Fruit fly (Drosophila melanogaster) whole organism, prepupa: ENCODE results near the gene CG33995.

Source experiments
- Blimp-1 ChIP-seq: fragments of 200-800 bp; sonication (Bioruptor generic); optimal IDR thresholded peaks from 3 replicates; lab custom pipeline; 2017; ENCODE audit warnings: missing biosample characterization, missing genetic modification characterization, mild to moderate bottlenecking, moderate library complexity, missing genetic modification reagents
- CG10631 ChIP-seq: fragments of 200-800 bp; sonication (Bioruptor generic); optimal IDR thresholded peaks from 2 replicates; lab custom pipeline; 2016; ENCODE audit warnings: missing biosample characterization, missing genetic modification characterization
- CG11294 ChIP-seq: fragments of 200-800 bp; sonication (Bioruptor generic); IDR thresholded peaks from 2 replicates; pipeline ENCODE4 v1.3.6; 2022; ENCODE audit warnings: missing biosample characterization, missing genetic modification characterization
- CG11902 ChIP-seq: fragments of 200-800 bp; sonication (Bioruptor generic); optimal IDR thresholded peaks from 3 replicates; lab custom pipeline; 2016; ENCODE audit warnings: missing biosample characterization, missing genetic modification characterization
- CG15336 ChIP-seq: fragments of 200-800 bp; sonication (Bioruptor generic); IDR thresholded peaks from 2 replicates; pipeline ENCODE4 v1.3.6; 2022; ENCODE audit warnings: missing biosample characterization, missing genetic modification characterization
- CG3032 ChIP-seq: fragments of 200-800 bp; optimal IDR thresholded peaks from 2 replicates; lab custom pipeline; 2019; ENCODE audit warnings: missing biosample characterization, mild to moderate bottlenecking, missing genetic modification characterization, moderate library complexity
- CG32006 ChIP-seq: fragments of 200-800 bp; sonication (Bioruptor generic); optimal IDR thresholded peaks from 3 replicates; lab custom pipeline; 2017; ENCODE audit warnings: missing biosample characterization, mild to moderate bottlenecking, missing genetic modification characterization
- CG4318 ChIP-seq: fragments of 200-800 bp; sonication (Bioruptor generic); optimal IDR thresholded peaks from 3 replicates; lab custom pipeline; 2017; ENCODE audit warnings: missing biosample characterization, mild to moderate bottlenecking, missing genetic modification characterization
- CG6163 ChIP-seq: fragments of 200-800 bp; sonication (Bioruptor generic); IDR thresholded peaks from 3 replicates; pipeline ENCODE4 v1.3.6; 2022; ENCODE audit warnings: missing biosample characterization, missing genetic modification characterization
- CG6792 ChIP-seq: fragments of 200-800 bp; sonication (Bioruptor generic); optimal IDR thresholded peaks from 3 replicates; lab custom pipeline; 2016; ENCODE audit warnings: missing biosample characterization, missing genetic modification characterization
- CG6808 ChIP-seq: fragments of 200-800 bp; sonication (Bioruptor generic); optimal IDR thresholded peaks from 3 replicates; lab custom pipeline; 2017; ENCODE audit warnings: missing biosample characterization, missing genetic modification characterization, mild to moderate bottlenecking, moderate library complexity, missing genetic modification reagents
- CG6854 ChIP-seq: fragments of 200-800 bp; sonication (Bioruptor generic); optimal IDR thresholded peaks from 2 replicates; lab custom pipeline; 2017; ENCODE audit warnings: missing biosample characterization, mild to moderate bottlenecking, missing genetic modification characterization
- CG7368 ChIP-seq: fragments of 200-800 bp; sonication (Bioruptor generic); optimal IDR thresholded peaks from 3 replicates; lab custom pipeline; 2016; ENCODE audit warnings: missing biosample characterization, missing genetic modification characterization
- CG8119 ChIP-seq: fragments of 200-800 bp; sonication (Bioruptor generic); IDR thresholded peaks from 3 replicates; pipeline ENCODE4 v1.3.6; 2022; ENCODE audit warnings: missing biosample characterization, missing genetic modification characterization
- CG8632 ChIP-seq: fragments of 200-800 bp; sonication (Bioruptor generic); optimal IDR thresholded peaks from 3 replicates; lab custom pipeline; 2016; ENCODE audit warnings: missing biosample characterization, missing genetic modification characterization
- Eip78C ChIP-seq: fragments of 200-800 bp; sonication (Bioruptor generic); peaks from one replicate; lab custom pipeline; 2016; ENCODE audit warnings: missing biosample characterization, missing genetic modification characterization
- Ets96B ChIP-seq: fragments of 200-800 bp; optimal IDR thresholded peaks from 2 replicates; lab custom pipeline; 2019; ENCODE audit warnings: missing biosample characterization, mild to moderate bottlenecking, missing genetic modification characterization, moderate library complexity
- Gug ChIP-seq: fragments of 200-800 bp; sonication (Bioruptor generic); IDR thresholded peaks from 2 replicates; pipeline ENCODE4 v1.3.6; 2022; ENCODE audit warnings: missing biosample characterization, missing genetic modification characterization
- Hr39 ChIP-seq: fragments of 200-800 bp; sonication (Bioruptor generic); optimal IDR thresholded peaks from 2 replicates; lab custom pipeline; 2016; ENCODE audit warnings: missing biosample characterization, missing genetic modification characterization
- Hr4 ChIP-seq: fragments of 200-800 bp; sonication (Bioruptor generic); optimal IDR thresholded peaks from 3 replicates; lab custom pipeline; 2016; ENCODE audit warnings: missing biosample characterization, missing genetic modification characterization
- Lpt ChIP-seq: fragments of 200-800 bp; sonication (Bioruptor generic); optimal IDR thresholded peaks from 3 replicates; lab custom pipeline; 2016; ENCODE audit warnings: missing biosample characterization, missing genetic modification characterization
- Met ChIP-seq: fragments of 200-800 bp; sonication (Bioruptor generic); optimal IDR thresholded peaks from 3 replicates; lab custom pipeline; 2016; ENCODE audit warnings: missing biosample characterization, missing genetic modification characterization
- OdsH ChIP-seq: fragments of 200-800 bp; sonication (Bioruptor generic); optimal IDR thresholded peaks from 3 replicates; lab custom pipeline; 2016; ENCODE audit warnings: missing biosample characterization, missing genetic modification characterization
- Sox102F ChIP-seq: fragments of 200-800 bp; sonication (Bioruptor generic); optimal IDR thresholded peaks from 2 replicates; lab custom pipeline; 2016; ENCODE audit warnings: missing biosample characterization, mild to moderate bottlenecking, missing genetic modification characterization
- Sox14 ChIP-seq: fragments of 200-800 bp; sonication (Bioruptor generic); optimal IDR thresholded peaks from 3 replicates; lab custom pipeline; 2016; ENCODE audit warnings: missing biosample characterization, missing genetic modification characterization
- achi ChIP-seq: fragments of 200-800 bp; sonication (Bioruptor generic); optimal IDR thresholded peaks from 3 replicates; lab custom pipeline; 2016; ENCODE audit warnings: missing biosample characterization, missing genetic modification characterization
- acj6 ChIP-seq: fragments of 200-800 bp; sonication (Bioruptor generic); optimal IDR thresholded peaks from 3 replicates; lab custom pipeline; 2016; ENCODE audit warnings: missing biosample characterization, missing genetic modification characterization
- dac ChIP-seq: fragments of 200-800 bp; sonication (Bioruptor generic); optimal IDR thresholded peaks from 2 replicates; lab custom pipeline; 2017; ENCODE audit warnings: missing biosample characterization, mild to moderate bottlenecking, missing genetic modification characterization
- dsx ChIP-seq: fragments of 200-800 bp; optimal IDR thresholded peaks from 3 replicates; lab custom pipeline; 2019; ENCODE audit warnings: missing biosample characterization, mild to moderate bottlenecking, missing genetic modification characterization, moderate library complexity; ENCODE audit not compliant: poor library complexity, severe bottlenecking
- eg ChIP-seq: fragments of 200-800 bp; sonication (Bioruptor generic); IDR thresholded peaks from 3 replicates; pipeline ENCODE4 v1.3.6; 2022; ENCODE audit warnings: missing biosample characterization, missing genetic modification characterization
- esn ChIP-seq: fragments of 200-800 bp; sonication (Bioruptor generic); optimal IDR thresholded peaks from 2 replicates; lab custom pipeline; 2016; ENCODE audit warnings: missing biosample characterization, mild to moderate bottlenecking, missing genetic modification characterization, moderate library complexity
- fd59A ChIP-seq: fragments of 200-800 bp; sonication (Bioruptor generic); optimal IDR thresholded peaks from 2 replicates; lab custom pipeline; 2017; ENCODE audit warnings: missing biosample characterization, mild to moderate bottlenecking, missing genetic modification characterization, missing genetic modification reagents
- fd85E ChIP-seq: fragments of 200-800 bp; sonication (Bioruptor generic); optimal IDR thresholded peaks from 3 replicates; lab custom pipeline; 2016; ENCODE audit warnings: missing biosample characterization, missing genetic modification characterization
- fkh ChIP-seq: fragments of 200-800 bp; sonication (Bioruptor generic); optimal IDR thresholded peaks from 3 replicates; lab custom pipeline; 2017; ENCODE audit warnings: missing biosample characterization, mild to moderate bottlenecking, missing genetic modification characterization, moderate library complexity
- lz ChIP-seq: fragments of 200-800 bp; sonication (Bioruptor generic); optimal IDR thresholded peaks from 3 replicates; lab custom pipeline; 2016; ENCODE audit warnings: missing biosample characterization, missing genetic modification characterization
- net ChIP-seq: fragments of 200-800 bp; sonication (Bioruptor generic); optimal IDR thresholded peaks from 3 replicates; lab custom pipeline; 2016; ENCODE audit warnings: missing biosample characterization, missing genetic modification characterization
- pdm3 ChIP-seq: fragments of 200-800 bp; sonication (Bioruptor generic); optimal IDR thresholded peaks from 3 replicates; lab custom pipeline; 2016; ENCODE audit warnings: missing biosample characterization, missing genetic modification characterization
- salr ChIP-seq, 2 experiments: fragments of 200-800 bp; sonication (Bioruptor generic); optimal IDR thresholded peaks; 3 replicates each; lab custom pipeline; 2016 to 2018; ENCODE audit warnings: missing biosample characterization in 2 of 2, missing genetic modification characterization in 2 of 2, mild to moderate bottlenecking in 1 of 2
- ss ChIP-seq, 2 experiments: fragments of 200-800 bp; sonication (Bioruptor generic); optimal IDR thresholded peaks; 2 replicates in 1 of 2; 3 replicates in 1 of 2; lab custom pipeline; 2017 to 2018; ENCODE audit warnings: mild to moderate bottlenecking in 2 of 2, missing biosample characterization in 2 of 2, missing genetic modification characterization in 2 of 2, moderate library complexity in 1 of 2
- svp ChIP-seq: fragments of 200-800 bp; sonication (Bioruptor generic); peaks from one replicate; lab custom pipeline; 2016; ENCODE audit warnings: missing biosample characterization, missing genetic modification characterization
- topi ChIP-seq: fragments of 200-800 bp; sonication (Bioruptor generic); optimal IDR thresholded peaks from 3 replicates; lab custom pipeline; 2016; ENCODE audit warnings: missing biosample characterization, missing genetic modification characterization
- vri ChIP-seq: fragments of 200-800 bp; sonication (Bioruptor generic); optimal IDR thresholded peaks from 3 replicates; lab custom pipeline; 2016; ENCODE audit warnings: missing biosample characterization, mild to moderate bottlenecking, missing genetic modification characterization

Gene CG33995

dm6 chr2L:5036120-5036519, 7.0 kb upstream of the CG33995 start:
- TF ChIP-seq esn (GFP tag; lab: Kevin White, UChicago) (no peak), CG6792 (GFP tag; lab: Kevin White, UChicago) (no peak), CG11902 (GFP tag; lab: Kevin White, UChicago) (no peak), fkh (GFP tag; lab: Kevin White, UChicago) (no peak), ss (GFP tag; optimal IDR thresholded peaks at IDR 0.05; lab: Kevin White, UChicago) (no peak), lz (no peak), CG11294 (GFP tag; lab: Robert Waterston, UW) (no peak)

dm6 chr2L:5037402-5037860, 5.6 kb upstream of the CG33995 start, which contains the start of the genes CG14042 and SP555:
TSS of gene CG14042 (plus strand) at chr2L:5037709.
TSS of gene SP555 (plus strand) at chr2L:5037709.
- TF ChIP-seq esn (GFP tag; lab: Kevin White, UChicago) (no peak), CG7368 (peak; percentile 63), ss (GFP tag; optimal IDR thresholded peaks at IDR 0.05; lab: Kevin White, UChicago) (peak; percentile 15 to 19)
- TF ChIP-seq, all 60 proteins: peak for 2

DNA sequence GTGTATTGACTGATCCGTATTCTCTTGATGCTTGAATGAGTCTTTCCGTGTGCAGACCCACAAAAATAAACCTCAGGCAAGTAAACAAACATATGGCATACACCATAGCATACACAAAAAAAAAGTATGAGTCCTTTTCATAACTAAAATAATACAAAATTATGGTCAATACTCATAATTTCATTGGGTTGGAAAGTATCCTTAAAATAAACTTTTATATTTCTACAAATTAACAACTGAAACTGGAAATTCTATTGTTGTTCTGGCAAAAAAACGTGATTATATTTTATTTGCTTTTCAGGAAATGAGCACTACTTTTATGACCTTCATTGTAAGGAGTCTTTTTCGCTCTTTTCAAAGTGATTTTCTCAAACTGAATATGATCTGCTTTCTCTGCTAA, 994 bp upstream of the CG33995 start:
- no peak for TF ChIP-seq Gug (GFP tag; lab: Robert Waterston, UW)
- TF ChIP-seq Met = peak; percentile 18
- peak; percentile 1 for TF ChIP-seq CG32006 (GFP tag; lab: Kevin White, UChicago)
- TF ChIP-seq CG10631 (GFP tag; lab: Kevin White, UChicago) = no peak
- TF ChIP-seq Sox14 (GFP tag; lab: Kevin White, UChicago) = no peak
- TF ChIP-seq esn (GFP tag; lab: Kevin White, UChicago) = peak; percentile 31
- TF ChIP-seq fd59A (GFP tag; lab: Kevin White, UChicago) = no peak
- peak; percentile 41; the same call in 2 of the 3 replicates for TF ChIP-seq CG8119 (GFP tag; lab: Robert Waterston, UW)
- TF ChIP-seq topi (GFP tag; lab: Kevin White, UChicago) = no peak
- no peak for TF ChIP-seq achi
- TF ChIP-seq eg (GFP tag; lab: Robert Waterston, UW) = no peak
- no peak for TF ChIP-seq Ets96B (tag; lab: Kevin White, UChicago)
- no peak for TF ChIP-seq CG11902 (GFP tag; lab: Kevin White, UChicago)
- peak; percentile 9 for TF ChIP-seq acj6
- no peak for TF ChIP-seq pdm3
- TF ChIP-seq net (GFP tag; lab: Kevin White, UChicago) = no peak
- no peak for TF ChIP-seq CG6854 (GFP tag; lab: Kevin White, UChicago)
- TF ChIP-seq Lpt (GFP tag; lab: Kevin White, UChicago) = no peak
- no peak for TF ChIP-seq Blimp-1 (GFP tag; lab: Kevin White, UChicago)
- peak; percentile 10 for TF ChIP-seq CG3032 (tag; lab: Kevin White, UChicago)
- TF ChIP-seq dsx (GFP tag; lab: Kevin White, UChicago) = no peak
- TF ChIP-seq Eip78C (GFP tag; lab: Kevin White, UChicago) = peak; percentile 71
- TF ChIP-seq ss (GFP tag; optimal IDR thresholded peaks at IDR 0.05; lab: Kevin White, UChicago) = no peak
- TF ChIP-seq Hr39 (GFP tag; lab: Kevin White, UChicago) = no peak
- peak; percentile 67 for TF ChIP-seq CG15336
- TF ChIP-seq lz = no peak
- no peak for TF ChIP-seq fkh (GFP tag; lab: Kevin White, UChicago)
- no peak for TF ChIP-seq OdsH (GFP tag; lab: Kevin White, UChicago)

- TF ChIP-seq dac (GFP tag; lab: Kevin White, UChicago) (peak; percentile 75), Gug (GFP tag; lab: Robert Waterston, UW) (peak; percentile 57), CG11294 (GFP tag; lab: Robert Waterston, UW) (peak; percentile 67), dsx (GFP tag; lab: Kevin White, UChicago) (peak; percentile 47), vri (no peak), CG8632 (GFP tag; lab: Kevin White, UChicago) (peak; percentile 45), fd85E (GFP tag; lab: Kevin White, UChicago) (no peak), Eip78C (GFP tag; lab: Kevin White, UChicago) (peak; percentile 75), CG15336 (peak; percentile 67), Hr4 (GFP tag; lab: Kevin White, UChicago) (peak; percentile 79), fkh (GFP tag; lab: Kevin White, UChicago) (no peak), CG6808 (GFP tag; lab: Kevin White, UChicago) (peak; percentile 61), CG10631 (GFP tag; lab: Kevin White, UChicago) (peak; percentile 79), CG4318 (peak; percentile 76), svp (GFP tag; lab: Kevin White, UChicago) (peak; percentile 85), CG3032 (tag; lab: Kevin White, UChicago) (peak; percentile 59), CG6163 (GFP tag; lab: Robert Waterston, UW) (peak; percentile 86), CG11902 (GFP tag; lab: Kevin White, UChicago) (peak; percentile 45), Sox102F (GFP tag; lab: Kevin White, UChicago) (peak; percentile 70), Lpt (GFP tag; lab: Kevin White, UChicago) (peak; percentile 78), lz (peak; percentile 68), salr (GFP tag; optimal IDR thresholded peaks at IDR 0.05; lab: Kevin White, UChicago) (peak; percentile 45 to 52)
These were observed 551 bp downstream of the CG33995 start for dm6 chr2L:5043495-5044146.
